Fruit fly (Drosophila melanogaster): ENCODE measurements around the gene CG31528.
A peak's percentile ranks its signal among the peaks of the same experiment; 100 is the strongest.

The CG31528 gene

dm6 chr3R:4449256-4449655 lies 33.0 kb downstream of the CG31528 start (continued):
- TF ChIP-seq Med (GFP tag) (peak; percentile 70), CG18262 (tag; optimal IDR thresholded peaks at IDR 0.05) (no peak), CG8290 (GFP tag; optimal IDR thresholded peaks at IDR 0.05) (no peak), CG8290 (tag; optimal IDR thresholded peaks at IDR 0.05) (no peak), ci (GFP tag; IDR thresholded peaks at IDR 0.05) (peak; percentile 28; the same call in 1 of the 3 replicates), run (tag; optimal IDR thresholded peaks at IDR 0.05) (no peak), disco-r (GFP tag; optimal IDR thresholded peaks at IDR 0.05) (no peak)

dm6 chr3R:4450721-4451120 lies 34.5 kb downstream of the CG31528 start:
- TF ChIP-seq ci (GFP tag; IDR thresholded peaks at IDR 0.05), result peak; percentile 33; the same call in 1 of the 3 replicates
- no peak for TF ChIP-seq CG10565 (GFP tag; optimal IDR thresholded peaks at IDR 0.05)
- TF ChIP-seq Antp (GFP tag; optimal IDR thresholded peaks at IDR 0.05), result no peak
- no peak for TF ChIP-seq unc-4 (GFP tag; IDR thresholded peaks at IDR 0.05; ENCODE audit: partially characterized antibody)
- TF ChIP-seq vvl (GFP tag; IDR thresholded peaks at IDR 0.05), result peak; percentile 56
- no peak for TF ChIP-seq CG2889 (GFP tag; IDR thresholded peaks at IDR 0.05)
- TF ChIP-seq CG5953 (GFP tag; IDR thresholded peaks at IDR 0.05), result 0 out of 2 replicates have a peak, but pooled peaks have one; percentile 15
- no peak for TF ChIP-seq Doc3 (GFP tag; IDR thresholded peaks at IDR 0.05; ENCODE audit: partially characterized antibody)
- no peak for TF ChIP-seq CG11093 (GFP tag; IDR thresholded peaks at IDR 0.05)
- TF ChIP-seq dmrt11E (tag; optimal IDR thresholded peaks at IDR 0.05), result no peak
- peak; percentile 95 for TF ChIP-seq pros (GFP tag; optimal IDR thresholded peaks at IDR 0.05)
- peak; percentile 17 for TF ChIP-seq Ets65A (GFP tag)
- no peak for TF ChIP-seq MESR4 (GFP tag; optimal IDR thresholded peaks at IDR 0.05)
- TF ChIP-seq chinmo (GFP tag; IDR thresholded peaks at IDR 0.05; ENCODE audit: partially characterized antibody), result peak; percentile 61; the same call in 1 of the 4 replicates
- TF ChIP-seq CG17912 (GFP tag; optimal IDR thresholded peaks at IDR 0.05), result peak; percentile 17
- TF ChIP-seq BtbVII (GFP tag; optimal IDR thresholded peaks at IDR 0.05), result no peak
- no peak for TF ChIP-seq seq (GFP tag; IDR thresholded peaks at IDR 0.05)
- peak; percentile 15 for TF ChIP-seq HHEX (GFP tag; optimal IDR thresholded peaks at IDR 0.05)
- no peak for TF ChIP-seq tup (GFP tag; optimal IDR thresholded peaks at IDR 0.05)
- TF ChIP-seq CG11456 (GFP tag; IDR thresholded peaks at IDR 0.05), result 0 out of 3 replicates have a peak, but pooled peaks have one; percentile 25
- no peak for TF ChIP-seq CG31388 (GFP tag; optimal IDR thresholded peaks at IDR 0.05)
- TF ChIP-seq crol (GFP tag; IDR thresholded peaks at IDR 0.05), result peak; percentile 22; the same call in 1 of the 2 replicates
- peak; percentile 30 for TF ChIP-seq Deaf1 (tag; optimal IDR thresholded peaks at IDR 0.05)
- TF ChIP-seq CG12391 (tag; optimal IDR thresholded peaks at IDR 0.05), result no peak
- TF ChIP-seq HLH54F (GFP tag; optimal IDR thresholded peaks at IDR 0.05), result no peak
- TF ChIP-seq CG30020 (tag; optimal IDR thresholded peaks at IDR 0.05), result no peak
- no peak for TF ChIP-seq CG15696 (tag; optimal IDR thresholded peaks at IDR 0.05)
- peak; percentile 79 for TF ChIP-seq Med (GFP tag)
- 0 out of 3 replicates have a peak, but pooled peaks have one; percentile 24 for TF ChIP-seq Opbp (GFP tag; IDR thresholded peaks at IDR 0.05; ENCODE audit: partially characterized antibody)
- no peak for TF ChIP-seq CkIIα-i1 (GFP tag; IDR thresholded peaks at IDR 0.05)
- no peak for TF ChIP-seq Dp (GFP tag; optimal IDR thresholded peaks at IDR 0.05)
- no peak for TF ChIP-seq CG15269 (tag; optimal IDR thresholded peaks at IDR 0.05)
- TF ChIP-seq Awh (GFP tag; IDR thresholded peaks at IDR 0.05), result peak; percentile 4; the same call in 1 of the 2 replicates
- TF ChIP-seq Dad (GFP tag; optimal IDR thresholded peaks at IDR 0.05), result no peak
- no peak for TF ChIP-seq CG11560 (tag; IDR thresholded peaks at IDR 0.05)
- no peak for TF ChIP-seq Ada2b (GFP tag; IDR thresholded peaks at IDR 0.05)
- no peak for TF ChIP-seq amos (GFP tag; IDR thresholded peaks at IDR 0.05; ENCODE audit: partially characterized antibody)
- TF ChIP-seq zfh1 (GFP tag; IDR thresholded peaks at IDR 0.05), result 0 out of 3 replicates have a peak, but pooled peaks have one; percentile 34
- 0 out of 2 replicates have a peak, but pooled peaks have one; percentile 13 for TF ChIP-seq CG9932 (GFP tag; IDR thresholded peaks at IDR 0.05)
- no peak for TF ChIP-seq exex (tag; optimal IDR thresholded peaks at IDR 0.05)
- TF ChIP-seq CG3281 (GFP tag; optimal IDR thresholded peaks at IDR 0.05), result no peak
- no peak for TF ChIP-seq vnd (GFP tag; IDR thresholded peaks at IDR 0.05; ENCODE audit: partially characterized antibody)
- peak; percentile 84 for TF ChIP-seq Adf1 (GFP tag; IDR thresholded peaks at IDR 0.05)
- no peak for TF ChIP-seq CG33557 (GFP tag; optimal IDR thresholded peaks at IDR 0.05)
